Worm (Caenorhabditis elegans) whole organism, young adult: ENCODE results near the gene srw-142.

Experiments used
- C06A6.2 ChIP-seq: fragments of 200-800 bp; sonication (Bioruptor generic); conservative IDR thresholded peaks from 2 replicates; pipeline ENCODE4 v1.3.6; 2022; ENCODE audit warnings: missing genetic modification characterization, missing compliant biosample characterization
- F22D6.2 ChIP-seq: sonication (generic microtip); optimal IDR thresholded peaks from 2 replicates; lab custom pipeline; 2016; ENCODE audit warnings: mild to moderate bottlenecking, missing genetic modification characterization, missing compliant biosample characterization
- F23B12.7 ChIP-seq: sonication (generic microtip); optimal IDR thresholded peaks from 2 replicates; lab custom pipeline; 2017; ENCODE audit warnings: missing genetic modification characterization, mild to moderate bottlenecking, missing compliant biosample characterization, antibody characterized with exemption, moderate library complexity; ENCODE audit not compliant: insufficient read depth
- F49E8.2 ChIP-seq: sonication (generic microtip); optimal IDR thresholded peaks from 3 replicates; lab custom pipeline; 2017; ENCODE audit warnings: missing genetic modification characterization, mild to moderate bottlenecking, missing compliant biosample characterization, antibody characterized with exemption, moderate library complexity; ENCODE audit not compliant: insufficient read depth
- F52B5.7 ChIP-seq: sonication (generic microtip); optimal IDR thresholded peaks from 2 replicates; lab custom pipeline; 2016; ENCODE audit warnings: mild to moderate bottlenecking, missing genetic modification characterization, missing compliant biosample characterization
- F55B11.4 ChIP-seq: sonication (generic microtip); optimal IDR thresholded peaks from 2 replicates; lab custom pipeline; 2016; ENCODE audit warnings: missing compliant biosample characterization, missing genetic modification characterization, borderline replicate concordance; ENCODE audit not compliant: insufficient read depth
- K12H6.12 ChIP-seq: fragments of 200-800 bp; sonication (Bioruptor generic); optimal IDR thresholded peaks from 2 replicates; lab custom pipeline; 2018; ENCODE audit warnings: mild to moderate bottlenecking, missing genetic modification characterization, missing compliant biosample characterization
- T07F8.4 ChIP-seq: sonication (generic microtip); optimal IDR thresholded peaks from 2 replicates; lab custom pipeline; 2016; ENCODE audit warnings: mild to moderate bottlenecking, missing genetic modification characterization, moderate library complexity, missing compliant biosample characterization
- Y53G8AR.9 ChIP-seq: fragments of 200-800 bp; sonication (Bioruptor generic); conservative IDR thresholded peaks from 2 replicates; pipeline ENCODE4 v1.3.6; 2022; ENCODE audit warnings: missing genetic modification reagents, missing genetic modification characterization, missing compliant biosample characterization
- Y56A3A.18 ChIP-seq: fragments of 200-800 bp; sonication (Bioruptor generic); IDR thresholded peaks from 2 replicates; pipeline ENCODE4 v1.3.6; 2022; ENCODE audit warnings: missing genetic modification reagents, missing genetic modification characterization, missing compliant biosample characterization
- ZK185.1 ChIP-seq: sonication (generic microtip); optimal IDR thresholded peaks from 2 replicates; lab custom pipeline; 2016; ENCODE audit warnings: mild to moderate bottlenecking, missing genetic modification characterization, missing compliant biosample characterization; ENCODE audit not compliant: poor library complexity, severe bottlenecking
- attf-3 ChIP-seq: fragments of 200-800 bp; sonication (Bioruptor generic); conservative IDR thresholded peaks from 2 replicates; pipeline ENCODE4 v1.3.6; 2022; ENCODE audit warnings: missing genetic modification reagents, missing genetic modification characterization, missing compliant biosample characterization
- attf-5 ChIP-seq: fragments of 200-800 bp; sonication (Bioruptor generic); optimal IDR thresholded peaks from 2 replicates; lab custom pipeline; 2018; ENCODE audit warnings: mild to moderate bottlenecking, missing genetic modification characterization, missing compliant biosample characterization
- bed-2 ChIP-seq: fragments of 200-800 bp; sonication (Bioruptor generic); IDR thresholded peaks from 2 replicates; pipeline ENCODE4 v1.3.6; 2022; ENCODE audit warnings: missing genetic modification reagents, missing genetic modification characterization, missing compliant biosample characterization
- ccch-3 ChIP-seq: fragments of 200-800 bp; sonication (Bioruptor generic); optimal IDR thresholded peaks from 2 replicates; lab custom pipeline; 2018; ENCODE audit warnings: mild to moderate bottlenecking, missing genetic modification characterization, missing compliant biosample characterization
- ceh-91 ChIP-seq: fragments of 200-800 bp; sonication (Bioruptor generic); IDR thresholded peaks from 2 replicates; pipeline ENCODE4 v1.3.6; 2022; ENCODE audit warnings: missing genetic modification reagents, missing genetic modification characterization, missing compliant biosample characterization
- dpff-1 ChIP-seq: sonication (generic microtip); optimal IDR thresholded peaks from 2 replicates; lab custom pipeline; 2017; ENCODE audit warnings: mild to moderate bottlenecking, missing genetic modification characterization, missing compliant biosample characterization
- egrh-3 ChIP-seq: fragments of 200-800 bp; sonication (Bioruptor generic); IDR thresholded peaks from 2 replicates; pipeline ENCODE4 v1.3.6; 2022; ENCODE audit warnings: missing genetic modification reagents, missing genetic modification characterization, missing compliant biosample characterization
- fkh-3 ChIP-seq: sonication (generic microtip); optimal IDR thresholded peaks from 2 replicates; lab custom pipeline; 2016; ENCODE audit warnings: mild to moderate bottlenecking, missing genetic modification characterization, missing compliant biosample characterization
- gei-17 ChIP-seq: fragments of 200-800 bp; sonication (Bioruptor generic); optimal IDR thresholded peaks from 2 replicates; lab custom pipeline; 2018; ENCODE audit warnings: mild to moderate bottlenecking, missing genetic modification characterization, missing compliant biosample characterization
- lag-1 ChIP-seq: fragments of 200-800 bp; sonication (Bioruptor generic); IDR thresholded peaks from 2 replicates; pipeline ENCODE4 v1.3.6; 2022; ENCODE audit warnings: missing genetic modification reagents, missing genetic modification characterization, missing compliant biosample characterization
- let-607 ChIP-seq, 2 experiments: fragments of 200-800 bp in 1 of 2; sonication (Bioruptor generic) in 1 of 2; sonication (generic microtip) in 1 of 2; optimal IDR thresholded peaks; 2 replicates each; lab custom pipeline; 2016 to 2018; ENCODE audit warnings: mild to moderate bottlenecking in 2 of 2, missing compliant biosample characterization in 2 of 2, missing genetic modification characterization in 2 of 2, moderate library complexity in 2 of 2, missing genotype in 1 of 2
- lin-26 ChIP-seq: fragments of 200-800 bp; sonication (Bioruptor generic); IDR thresholded peaks from 2 replicates; pipeline ENCODE4 v1.3.6; 2022; ENCODE audit warnings: missing genetic modification reagents, missing genetic modification characterization, missing compliant biosample characterization
- lin-40 ChIP-seq: sonication (generic microtip); optimal IDR thresholded peaks from 2 replicates; lab custom pipeline; 2016; ENCODE audit warnings: missing genetic modification characterization, mild to moderate bottlenecking, missing compliant biosample characterization, missing genotype, missing genetic modification reagents
- lir-1 ChIP-seq: fragments of 200-800 bp; sonication (Bioruptor generic); conservative IDR thresholded peaks from 2 replicates; pipeline ENCODE4 v1.3.6; 2022; ENCODE audit warnings: missing genetic modification reagents, missing genetic modification characterization, missing compliant biosample characterization
- madf-3 ChIP-seq: fragments of 200-800 bp; sonication (Bioruptor generic); IDR thresholded peaks from 2 replicates; pipeline ENCODE4 v1.3.6; 2022; ENCODE audit warnings: missing genetic modification reagents, missing genetic modification characterization, missing compliant biosample characterization
- madf-8 ChIP-seq: fragments of 200-800 bp; sonication (Bioruptor generic); conservative IDR thresholded peaks from 2 replicates; pipeline ENCODE4 v1.3.6; 2022; ENCODE audit warnings: missing genetic modification reagents, missing genetic modification characterization, missing compliant biosample characterization
- nfya-2 ChIP-seq: fragments of 200-800 bp; sonication (Bioruptor generic); IDR thresholded peaks from 2 replicates; pipeline ENCODE4 v1.3.6; 2022; ENCODE audit warnings: missing genetic modification reagents, missing genetic modification characterization, missing compliant biosample characterization
- nfyb-1 ChIP-seq: fragments of 200-800 bp; sonication (Bioruptor generic); IDR thresholded peaks from 2 replicates; pipeline ENCODE4 v1.3.6; 2022; ENCODE audit warnings: missing genetic modification reagents, missing genetic modification characterization, missing compliant biosample characterization
- nhr-90 ChIP-seq: sonication (generic microtip); optimal IDR thresholded peaks from 2 replicates; lab custom pipeline; 2016; ENCODE audit warnings: missing genotype, mild to moderate bottlenecking, missing genetic modification characterization, missing compliant biosample characterization
- sdz-38 ChIP-seq: sonication (generic microtip); optimal IDR thresholded peaks from 2 replicates; lab custom pipeline; 2016; ENCODE audit warnings: missing genotype, missing genetic modification characterization, missing compliant biosample characterization
- snpc-1.1 ChIP-seq: sonication (generic microtip); optimal IDR thresholded peaks from 2 replicates; lab custom pipeline; 2017; ENCODE audit warnings: missing genetic modification characterization, mild to moderate bottlenecking, missing compliant biosample characterization, antibody characterized with exemption, moderate library complexity, missing genotype, missing genetic modification reagents; ENCODE audit not compliant: insufficient read depth
- snpc-4 ChIP-seq, 5 experiments: fragments of 150-350 bp in 1 of 5; sonication (generic microtip) in 4 of 5; optimal IDR thresholded peaks; 2 replicates each; lab custom pipeline; 2014 to 2018; ENCODE audit warnings: missing genetic modification characterization in 5 of 5, missing biosample characterization in 3 of 5, antibody characterized with exemption in 2 of 5, mild to moderate bottlenecking in 2 of 5, missing compliant biosample characterization in 2 of 5, missing genotype in 2 of 5, moderate library complexity in 2 of 5, missing genetic modification reagents in 1 of 5
- somi-1 ChIP-seq: fragments of 200-800 bp; sonication (Bioruptor generic); optimal IDR thresholded peaks from 2 replicates; lab custom pipeline; 2018; ENCODE audit warnings: mild to moderate bottlenecking, missing genetic modification characterization, missing compliant biosample characterization
- sptf-2 ChIP-seq: fragments of 200-800 bp; sonication (Bioruptor generic); optimal IDR thresholded peaks from 2 replicates; lab custom pipeline; 2018; ENCODE audit warnings: mild to moderate bottlenecking, missing genetic modification characterization, missing compliant biosample characterization
- tbx-9 ChIP-seq: sonication (generic microtip); optimal IDR thresholded peaks from 2 replicates; lab custom pipeline; 2016; ENCODE audit warnings: borderline replicate concordance, missing genetic modification characterization, inconsistent platforms, missing compliant biosample characterization
- unc-130 ChIP-seq: sonication (generic microtip); optimal IDR thresholded peaks from 2 replicates; lab custom pipeline; 2016; ENCODE audit warnings: missing genetic modification reagents, missing genetic modification characterization, missing compliant biosample characterization
- xnd-1 ChIP-seq: sonication (generic microtip); optimal IDR thresholded peaks from 2 replicates; lab custom pipeline; 2016; ENCODE audit warnings: missing genotype, missing genetic modification reagents, missing genetic modification characterization, missing compliant biosample characterization
- zim-3 ChIP-seq: sonication (generic microtip); optimal IDR thresholded peaks from 2 replicates; lab custom pipeline; 2017; ENCODE audit warnings: mild to moderate bottlenecking, missing genetic modification characterization, moderate library complexity, missing compliant biosample characterization
- ztf-22 ChIP-seq: fragments of 200-800 bp; sonication (Bioruptor generic); optimal IDR thresholded peaks from 2 replicates; lab custom pipeline; 2018; ENCODE audit warnings: mild to moderate bottlenecking, missing genetic modification characterization, moderate library complexity, missing compliant biosample characterization
- ztf-28 ChIP-seq: fragments of 200-800 bp; sonication (Bioruptor generic); IDR thresholded peaks from 2 replicates; pipeline ENCODE4 v1.3.6; 2022; ENCODE audit warnings: missing genetic modification reagents, missing genetic modification characterization, missing compliant biosample characterization
- ztf-3 ChIP-seq: fragments of 200-800 bp; sonication (Bioruptor generic); optimal IDR thresholded peaks from 2 replicates; lab custom pipeline; 2018; ENCODE audit warnings: mild to moderate bottlenecking, missing genetic modification characterization, missing compliant biosample characterization
- ztf-6 ChIP-seq: fragments of 200-800 bp; sonication (Bioruptor generic); IDR thresholded peaks from 2 replicates; pipeline ENCODE4 v1.3.6; 2022; ENCODE audit warnings: missing genetic modification reagents, missing genetic modification characterization, missing compliant biosample characterization

srw-142 gene

DNA sequence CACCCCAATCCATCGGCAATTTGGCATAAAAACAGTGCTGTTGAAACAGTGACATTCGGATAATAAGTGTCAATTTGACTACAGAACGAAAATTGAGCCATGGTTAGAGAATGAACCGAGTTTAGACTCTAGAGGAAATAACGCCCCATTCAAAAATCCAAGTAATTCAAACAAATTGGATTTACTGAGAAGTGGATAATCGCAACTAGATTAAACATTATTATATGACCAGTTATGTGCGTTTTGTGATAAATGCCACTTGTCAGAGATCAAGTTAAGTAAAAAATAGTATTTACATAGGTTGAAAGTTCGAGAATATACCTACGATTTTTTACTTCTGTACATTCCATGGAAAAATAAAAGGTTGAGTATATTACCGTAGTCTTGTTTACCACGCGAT lies 27.2 kb upstream of the srw-142 start, which contains the start of gene srw-139:
Gene srw-139, minus strand, starts transcription at position 101 of the 400 bp plus-strand sequence.
- TF ChIP-seq ztf-28 (GFP tag; lab: Robert Waterston, UW) (no peak), ceh-91 (GFP tag; lab: Robert Waterston, UW) (no peak), snpc-4 (GFP tag; optimal IDR thresholded peaks at IDR 0.05; lab: Kevin White, UChicago) (no peak), snpc-4 (tag; optimal IDR thresholded peaks at IDR 0.05; lab: Kevin White, UChicago) (no peak), sdz-38 (no peak), ztf-3 (no peak), lir-1 (GFP tag; lab: Robert Waterston, UW) (no peak)

DNA sequence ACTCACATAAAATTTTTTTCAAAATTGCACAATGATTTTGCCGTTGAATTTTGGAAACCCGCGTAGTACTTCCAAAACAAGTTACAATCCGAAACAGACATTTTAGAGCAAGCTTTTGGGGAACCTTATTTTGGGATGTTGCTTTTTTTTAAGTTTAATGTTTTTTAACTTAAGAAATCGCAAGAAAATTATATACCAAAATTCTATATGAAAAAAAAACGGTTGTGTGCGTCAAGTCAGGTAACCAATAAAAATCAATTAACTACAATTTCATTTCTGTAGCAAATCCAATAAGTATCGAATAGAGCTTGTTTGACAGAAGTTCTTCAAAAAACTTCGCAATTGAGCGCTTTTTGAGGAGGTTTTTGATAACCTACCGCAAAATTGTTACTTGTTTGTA lies 25.2 kb upstream of the srw-142 start, which contains the start of gene srw-117:
Gene srw-117, minus strand, starts transcription at position 101 of the 400 bp plus-strand sequence.
- TF ChIP-seq F49E8.2 (tag; lab: Kevin White, UChicago) (no peak), gei-17 (no peak), T07F8.4 (tag; lab: Kevin White, UChicago) (no peak), F55B11.4 (tag; lab: Kevin White, UChicago) (no peak), lag-1 (GFP tag; lab: Robert Waterston, UW) (no peak), dpff-1 (tag; lab: Kevin White, UChicago) (no peak)

DNA sequence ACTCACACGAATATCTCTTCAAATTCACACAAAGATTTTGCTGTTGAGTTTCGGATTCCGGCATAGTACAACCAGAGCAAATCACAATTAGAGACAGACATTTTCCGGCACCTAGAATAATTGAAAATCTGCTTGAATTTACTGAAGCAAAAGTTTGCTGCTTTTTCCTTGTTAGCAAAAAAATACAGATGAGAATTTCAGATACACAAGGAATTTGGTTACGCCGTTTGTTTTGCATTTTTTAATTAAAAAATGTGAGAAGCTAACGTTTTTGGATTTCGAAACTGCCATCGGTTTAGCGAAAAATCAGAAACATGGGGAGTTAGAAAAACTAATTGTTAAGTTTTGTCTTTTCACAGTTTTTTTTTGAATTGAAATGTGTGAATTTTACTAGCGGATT lies 21.9 kb upstream of the srw-142 start, which contains the start of gene srw-118:
Gene srw-118, minus strand, starts transcription at position 101 of the 400 bp plus-strand sequence.
- TF ChIP-seq fkh-3 (tag; lab: Kevin White, UChicago): no peak
- TF ChIP-seq bed-2 (GFP tag; lab: Robert Waterston, UW): no peak
- no peak for TF ChIP-seq sptf-2 (GFP tag; lab: Kevin White, UChicago)
- TF ChIP-seq somi-1 (GFP tag; lab: Kevin White, UChicago): no peak
- TF ChIP-seq lin-40 (tag; lab: Kevin White, UChicago): no peak
- TF ChIP-seq sdz-38: no peak
- no peak for TF ChIP-seq xnd-1
- TF ChIP-seq unc-130: no peak
- no peak for TF ChIP-seq zim-3 (tag; lab: Kevin White, UChicago)
- no peak for TF ChIP-seq K12H6.12 (tag; lab: Kevin White, UChicago)
- no peak for TF ChIP-seq ccch-3 (GFP tag; lab: Kevin White, UChicago)
- TF ChIP-seq snpc-1.1 (tag; lab: Kevin White, UChicago): no peak
- no peak for TF ChIP-seq snpc-4 (GFP tag; optimal IDR thresholded peaks at IDR 0.05; lab: Kevin White, UChicago)
- no peak for TF ChIP-seq snpc-4 (tag; optimal IDR thresholded peaks at IDR 0.05; lab: Kevin White, UChicago)
- no peak for TF ChIP-seq Y53G8AR.9 (GFP tag; lab: Robert Waterston, UW)
- TF ChIP-seq attf-3 (GFP tag; lab: Robert Waterston, UW): no peak
- TF ChIP-seq nhr-90: no peak
- no peak for TF ChIP-seq Y56A3A.18 (GFP tag; lab: Robert Waterston, UW)
- TF ChIP-seq, all 124 proteins: peak for 0

DNA sequence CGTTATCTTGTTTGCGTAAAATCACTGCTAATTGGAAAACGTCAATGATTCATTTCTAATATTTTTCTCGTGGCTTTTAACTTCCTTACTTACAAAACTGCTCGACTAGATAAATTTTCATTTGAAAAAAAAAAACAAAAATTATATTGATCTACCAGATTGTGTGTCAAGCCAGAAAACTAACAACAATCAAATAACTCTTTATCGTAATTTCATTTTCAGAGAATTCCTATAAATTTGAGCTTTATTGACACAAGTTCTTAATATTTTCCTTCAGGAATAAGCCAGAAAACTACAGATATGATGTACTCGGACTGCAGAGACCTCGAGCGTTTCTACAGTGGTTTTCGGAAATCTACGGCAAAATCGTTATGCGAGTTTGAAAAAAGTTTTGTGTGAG lies 18.2 kb upstream of the srw-142 start, which contains the start of gene srw-124:
Gene srw-124, plus strand, starts transcription at position 301 of the 400 bp plus-strand sequence.
- TF ChIP-seq egrh-3 (no peak), attf-5 (no peak), nhr-90 (no peak), F23B12.7 (tag; lab: Kevin White, UChicago) (no peak), F52B5.7 (tag; lab: Kevin White, UChicago) (no peak), ZK185.1 (no peak), nfya-2 (GFP tag; lab: Robert Waterston, UW) (no peak), nfyb-1 (GFP tag; lab: Robert Waterston, UW) (no peak), let-607 (tag; optimal IDR thresholded peaks at IDR 0.05; lab: Kevin White, UChicago) (no peak), ztf-6 (GFP tag; lab: Robert Waterston, UW) (no peak), lin-26 (GFP tag; lab: Robert Waterston, UW) (no peak), F22D6.2 (no peak), C06A6.2 (GFP tag; lab: Robert Waterston, UW) (no peak), tbx-9 (no peak), madf-3 (no peak), ztf-22 (GFP tag; lab: Kevin White, UChicago) (no peak), madf-8 (GFP tag; lab: Robert Waterston, UW) (no peak), K12H6.12 (tag; lab: Kevin White, UChicago) (no peak)
